Fruit fly (Drosophila melanogaster) whole organism, prepupa: ENCODE measurements around the gene CG2889.

Experiments used
- CG11902 ChIP-seq: fragments of 200-800 bp; sonication (Bioruptor generic); optimal IDR thresholded peaks from 3 replicates; lab custom pipeline; 2016; ENCODE audit warnings: missing biosample characterization, missing genetic modification characterization
- CG16779 ChIP-seq: fragments of 200-800 bp; sonication (Bioruptor generic); optimal IDR thresholded peaks from 3 replicates; lab custom pipeline; 2017; ENCODE audit warnings: missing biosample characterization, mild to moderate bottlenecking, missing genetic modification characterization
- CG31627 ChIP-seq: fragments of 200-800 bp; sonication (Bioruptor generic); optimal IDR thresholded peaks from 3 replicates; lab custom pipeline; 2016; ENCODE audit warnings: missing biosample characterization, missing genetic modification characterization
- CG4318 ChIP-seq: fragments of 200-800 bp; sonication (Bioruptor generic); optimal IDR thresholded peaks from 3 replicates; lab custom pipeline; 2017; ENCODE audit warnings: missing biosample characterization, mild to moderate bottlenecking, missing genetic modification characterization
- CG6163 ChIP-seq: fragments of 200-800 bp; sonication (Bioruptor generic); IDR thresholded peaks from 3 replicates; pipeline ENCODE4 v1.3.6; 2022; ENCODE audit warnings: missing biosample characterization, missing genetic modification characterization
- CG6854 ChIP-seq: fragments of 200-800 bp; sonication (Bioruptor generic); optimal IDR thresholded peaks from 2 replicates; lab custom pipeline; 2017; ENCODE audit warnings: missing biosample characterization, mild to moderate bottlenecking, missing genetic modification characterization
- CG8319 ChIP-seq: fragments of 200-800 bp; sonication (Bioruptor generic); optimal IDR thresholded peaks from 3 replicates; lab custom pipeline; 2016; ENCODE audit warnings: missing biosample characterization, missing genetic modification characterization
- CG8632 ChIP-seq: fragments of 200-800 bp; sonication (Bioruptor generic); optimal IDR thresholded peaks from 3 replicates; lab custom pipeline; 2016; ENCODE audit warnings: missing biosample characterization, missing genetic modification characterization
- Eip75B ChIP-seq: fragments of 200-800 bp; sonication (Bioruptor generic); optimal IDR thresholded peaks from 3 replicates; lab custom pipeline; 2016; ENCODE audit warnings: missing biosample characterization, missing genetic modification characterization
- Gug ChIP-seq: fragments of 200-800 bp; sonication (Bioruptor generic); IDR thresholded peaks from 2 replicates; pipeline ENCODE4 v1.3.6; 2022; ENCODE audit warnings: missing biosample characterization, missing genetic modification characterization
- Hr4 ChIP-seq: fragments of 200-800 bp; sonication (Bioruptor generic); optimal IDR thresholded peaks from 3 replicates; lab custom pipeline; 2016; ENCODE audit warnings: missing biosample characterization, missing genetic modification characterization
- Sox102F ChIP-seq: fragments of 200-800 bp; sonication (Bioruptor generic); optimal IDR thresholded peaks from 2 replicates; lab custom pipeline; 2016; ENCODE audit warnings: missing biosample characterization, mild to moderate bottlenecking, missing genetic modification characterization
- esn ChIP-seq: fragments of 200-800 bp; sonication (Bioruptor generic); optimal IDR thresholded peaks from 2 replicates; lab custom pipeline; 2016; ENCODE audit warnings: missing biosample characterization, mild to moderate bottlenecking, missing genetic modification characterization, moderate library complexity
- fd85E ChIP-seq: fragments of 200-800 bp; sonication (Bioruptor generic); optimal IDR thresholded peaks from 3 replicates; lab custom pipeline; 2016; ENCODE audit warnings: missing biosample characterization, missing genetic modification characterization

DNA sequence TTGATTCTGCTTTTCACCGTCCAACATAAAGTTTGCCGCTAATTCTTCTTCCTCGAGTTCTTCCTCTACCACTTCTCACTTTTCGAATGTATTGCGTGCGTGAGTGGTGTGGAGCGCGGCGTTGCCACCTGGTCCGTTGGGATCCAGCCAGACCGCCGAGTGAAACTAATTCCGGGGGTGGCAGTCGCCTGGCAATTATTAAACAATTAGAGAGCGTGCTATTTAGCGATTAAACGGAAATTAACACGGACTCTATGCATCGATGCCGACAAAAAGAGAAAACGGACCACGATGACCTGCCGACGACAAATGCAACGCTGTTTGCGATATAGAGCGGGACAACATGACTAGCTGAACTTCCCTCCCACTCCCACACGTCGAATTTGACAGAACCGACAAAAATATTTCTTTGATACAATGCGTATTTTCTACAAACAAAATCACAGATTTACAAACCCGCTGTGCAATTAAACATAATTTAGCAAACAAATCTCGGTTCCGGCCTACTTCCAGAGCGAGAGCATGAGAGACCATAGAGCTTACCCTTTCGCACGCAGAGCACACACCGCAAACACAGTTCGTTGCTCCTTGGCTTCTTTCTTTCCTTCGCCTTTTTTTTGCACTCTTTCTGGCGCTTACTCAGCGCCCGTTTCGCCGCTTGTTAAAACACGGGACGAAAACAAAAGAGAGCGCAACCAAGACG is at the start of gene CG2889:
- TF ChIP-seq Hr4 (no peak), Gug (GFP tag; lab: Robert Waterston, UW) (no peak), Eip75B (GFP tag; lab: Kevin White, UChicago) (peak; percentile 30), CG6163 (no peak; the same call in 2 of the 3 replicates), CG8632 (GFP tag; lab: Kevin White, UChicago) (no peak), Sox102F (GFP tag; lab: Kevin White, UChicago) (no peak), CG11902 (peak; percentile 3), fd85E (GFP tag; lab: Kevin White, UChicago) (no peak), esn (GFP tag; lab: Kevin White, UChicago) (peak; percentile 22), CG4318 (GFP tag; lab: Kevin White, UChicago) (no peak), CG31627 (GFP tag; lab: Kevin White, UChicago) (peak; percentile 37), CG8319 (GFP tag; lab: Kevin White, UChicago) (no peak), CG16779 (tag; lab: Kevin White, UChicago) (no peak), CG6854 (GFP tag; lab: Kevin White, UChicago) (no peak)
